Fruit fly (Drosophila melanogaster) whole organism, prepupa: ENCODE measurements around the gene CG7120.

Experiments
- CG10631 ChIP-seq: fragments of 200-800 bp; sonication (Bioruptor generic); optimal IDR thresholded peaks from 2 replicates; lab custom pipeline; 2016; ENCODE audit warnings: missing biosample characterization, missing genetic modification characterization
- CG10669 ChIP-seq: fragments of 200-800 bp; sonication (Bioruptor generic); optimal IDR thresholded peaks from 3 replicates; lab custom pipeline; 2018; ENCODE audit warnings: missing biosample characterization, mild to moderate bottlenecking, missing genetic modification characterization, moderate library complexity
- CG11762 ChIP-seq: fragments of 200-800 bp; sonication (Bioruptor generic); optimal IDR thresholded peaks from 3 replicates; lab custom pipeline; 2016; ENCODE audit warnings: missing biosample characterization, missing genetic modification characterization; ENCODE audit not compliant: insufficient read depth
- CG15336 ChIP-seq: fragments of 200-800 bp; sonication (Bioruptor generic); IDR thresholded peaks from 2 replicates; pipeline ENCODE4 v1.3.6; 2022; ENCODE audit warnings: missing biosample characterization, missing genetic modification characterization
- CG16779 ChIP-seq: fragments of 200-800 bp; sonication (Bioruptor generic); optimal IDR thresholded peaks from 3 replicates; lab custom pipeline; 2017; ENCODE audit warnings: missing biosample characterization, mild to moderate bottlenecking, missing genetic modification characterization
- CG3032 ChIP-seq: fragments of 200-800 bp; optimal IDR thresholded peaks from 2 replicates; lab custom pipeline; 2019; ENCODE audit warnings: missing biosample characterization, mild to moderate bottlenecking, missing genetic modification characterization, moderate library complexity
- CG31627 ChIP-seq: fragments of 200-800 bp; sonication (Bioruptor generic); optimal IDR thresholded peaks from 3 replicates; lab custom pipeline; 2016; ENCODE audit warnings: missing biosample characterization, missing genetic modification characterization
- CG32006 ChIP-seq: fragments of 200-800 bp; sonication (Bioruptor generic); optimal IDR thresholded peaks from 3 replicates; lab custom pipeline; 2017; ENCODE audit warnings: missing biosample characterization, mild to moderate bottlenecking, missing genetic modification characterization
- CG34406 ChIP-seq: fragments of 200-800 bp; sonication (Bioruptor generic); optimal IDR thresholded peaks from 3 replicates; lab custom pipeline; 2016; ENCODE audit warnings: missing biosample characterization, missing genetic modification characterization
- CG4318 ChIP-seq: fragments of 200-800 bp; sonication (Bioruptor generic); optimal IDR thresholded peaks from 3 replicates; lab custom pipeline; 2017; ENCODE audit warnings: missing biosample characterization, mild to moderate bottlenecking, missing genetic modification characterization
- CG6163 ChIP-seq: fragments of 200-800 bp; sonication (Bioruptor generic); IDR thresholded peaks from 3 replicates; pipeline ENCODE4 v1.3.6; 2022; ENCODE audit warnings: missing biosample characterization, missing genetic modification characterization
- CG6276 ChIP-seq: fragments of 200-800 bp; sonication (Bioruptor generic); optimal IDR thresholded peaks from 2 replicates; lab custom pipeline; 2017; ENCODE audit warnings: missing biosample characterization, mild to moderate bottlenecking, missing genetic modification characterization
- CG6808 ChIP-seq: fragments of 200-800 bp; sonication (Bioruptor generic); optimal IDR thresholded peaks from 3 replicates; lab custom pipeline; 2017; ENCODE audit warnings: missing biosample characterization, missing genetic modification characterization, mild to moderate bottlenecking, moderate library complexity, missing genetic modification reagents
- CG6854 ChIP-seq: fragments of 200-800 bp; sonication (Bioruptor generic); optimal IDR thresholded peaks from 2 replicates; lab custom pipeline; 2017; ENCODE audit warnings: missing biosample characterization, mild to moderate bottlenecking, missing genetic modification characterization
- CG8119 ChIP-seq: fragments of 200-800 bp; sonication (Bioruptor generic); IDR thresholded peaks from 3 replicates; pipeline ENCODE4 v1.3.6; 2022; ENCODE audit warnings: missing biosample characterization, missing genetic modification characterization
- CG8319 ChIP-seq: fragments of 200-800 bp; sonication (Bioruptor generic); optimal IDR thresholded peaks from 3 replicates; lab custom pipeline; 2016; ENCODE audit warnings: missing biosample characterization, missing genetic modification characterization
- CG8632 ChIP-seq: fragments of 200-800 bp; sonication (Bioruptor generic); optimal IDR thresholded peaks from 3 replicates; lab custom pipeline; 2016; ENCODE audit warnings: missing biosample characterization, missing genetic modification characterization
- CG9139 ChIP-seq: fragments of 200-800 bp; sonication (Bioruptor generic); optimal IDR thresholded peaks from 3 replicates; lab custom pipeline; 2017; ENCODE audit warnings: missing biosample characterization, mild to moderate bottlenecking, missing genetic modification characterization
- Eip75B ChIP-seq: fragments of 200-800 bp; sonication (Bioruptor generic); optimal IDR thresholded peaks from 3 replicates; lab custom pipeline; 2016; ENCODE audit warnings: missing biosample characterization, missing genetic modification characterization
- Eip78C ChIP-seq: fragments of 200-800 bp; sonication (Bioruptor generic); peaks from one replicate; lab custom pipeline; 2016; ENCODE audit warnings: missing biosample characterization, missing genetic modification characterization
- Eip93F ChIP-seq: fragments of 200-800 bp; sonication (Bioruptor generic); optimal IDR thresholded peaks from 2 replicates; lab custom pipeline; 2016; ENCODE audit warnings: missing biosample characterization, mild to moderate bottlenecking, missing genetic modification characterization
- Ets21C ChIP-seq: fragments of 200-800 bp; sonication (Bioruptor generic); optimal IDR thresholded peaks from 3 replicates; lab custom pipeline; 2016; ENCODE audit warnings: missing biosample characterization, missing genetic modification characterization
- Ets96B ChIP-seq: fragments of 200-800 bp; optimal IDR thresholded peaks from 2 replicates; lab custom pipeline; 2019; ENCODE audit warnings: missing biosample characterization, mild to moderate bottlenecking, missing genetic modification characterization, moderate library complexity
- Gug ChIP-seq: fragments of 200-800 bp; sonication (Bioruptor generic); IDR thresholded peaks from 2 replicates; pipeline ENCODE4 v1.3.6; 2022; ENCODE audit warnings: missing biosample characterization, missing genetic modification characterization
- Hr38 ChIP-seq: sonication (Bioruptor generic); optimal IDR thresholded peaks from 2 replicates; lab custom pipeline; 2016; ENCODE audit warnings: missing biosample characterization, missing genetic modification characterization
- Hr4 ChIP-seq: fragments of 200-800 bp; sonication (Bioruptor generic); optimal IDR thresholded peaks from 3 replicates; lab custom pipeline; 2016; ENCODE audit warnings: missing biosample characterization, missing genetic modification characterization
- Lpt ChIP-seq: fragments of 200-800 bp; sonication (Bioruptor generic); optimal IDR thresholded peaks from 3 replicates; lab custom pipeline; 2016; ENCODE audit warnings: missing biosample characterization, missing genetic modification characterization
- Met ChIP-seq: fragments of 200-800 bp; sonication (Bioruptor generic); optimal IDR thresholded peaks from 3 replicates; lab custom pipeline; 2016; ENCODE audit warnings: missing biosample characterization, missing genetic modification characterization
- OdsH ChIP-seq: fragments of 200-800 bp; sonication (Bioruptor generic); optimal IDR thresholded peaks from 3 replicates; lab custom pipeline; 2016; ENCODE audit warnings: missing biosample characterization, missing genetic modification characterization
- Smox ChIP-seq: fragments of 200-800 bp; sonication (Bioruptor generic); optimal IDR thresholded peaks from 3 replicates; lab custom pipeline; 2016; ENCODE audit warnings: missing biosample characterization, missing genetic modification characterization
- Sox102F ChIP-seq: fragments of 200-800 bp; sonication (Bioruptor generic); optimal IDR thresholded peaks from 2 replicates; lab custom pipeline; 2016; ENCODE audit warnings: missing biosample characterization, mild to moderate bottlenecking, missing genetic modification characterization
- Sox14 ChIP-seq: fragments of 200-800 bp; sonication (Bioruptor generic); optimal IDR thresholded peaks from 3 replicates; lab custom pipeline; 2016; ENCODE audit warnings: missing biosample characterization, missing genetic modification characterization
- Sox15 ChIP-seq: fragments of 200-800 bp; sonication (Bioruptor generic); optimal IDR thresholded peaks from 3 replicates; lab custom pipeline; 2016; ENCODE audit warnings: missing biosample characterization, missing genetic modification characterization
- achi ChIP-seq: fragments of 200-800 bp; sonication (Bioruptor generic); optimal IDR thresholded peaks from 3 replicates; lab custom pipeline; 2016; ENCODE audit warnings: missing biosample characterization, missing genetic modification characterization
- acj6 ChIP-seq: fragments of 200-800 bp; sonication (Bioruptor generic); optimal IDR thresholded peaks from 3 replicates; lab custom pipeline; 2016; ENCODE audit warnings: missing biosample characterization, missing genetic modification characterization
- cyc ChIP-seq: fragments of 200-800 bp; sonication (Bioruptor generic); optimal IDR thresholded peaks from 3 replicates; lab custom pipeline; 2016; ENCODE audit warnings: missing biosample characterization, missing genetic modification characterization
- dac ChIP-seq: fragments of 200-800 bp; sonication (Bioruptor generic); optimal IDR thresholded peaks from 2 replicates; lab custom pipeline; 2017; ENCODE audit warnings: missing biosample characterization, mild to moderate bottlenecking, missing genetic modification characterization
- dsx ChIP-seq: fragments of 200-800 bp; optimal IDR thresholded peaks from 3 replicates; lab custom pipeline; 2019; ENCODE audit warnings: missing biosample characterization, mild to moderate bottlenecking, missing genetic modification characterization, moderate library complexity; ENCODE audit not compliant: poor library complexity, severe bottlenecking
- esn ChIP-seq: fragments of 200-800 bp; sonication (Bioruptor generic); optimal IDR thresholded peaks from 2 replicates; lab custom pipeline; 2016; ENCODE audit warnings: missing biosample characterization, mild to moderate bottlenecking, missing genetic modification characterization, moderate library complexity
- fd59A ChIP-seq: fragments of 200-800 bp; sonication (Bioruptor generic); optimal IDR thresholded peaks from 2 replicates; lab custom pipeline; 2017; ENCODE audit warnings: missing biosample characterization, mild to moderate bottlenecking, missing genetic modification characterization, missing genetic modification reagents
- fd85E ChIP-seq: fragments of 200-800 bp; sonication (Bioruptor generic); optimal IDR thresholded peaks from 3 replicates; lab custom pipeline; 2016; ENCODE audit warnings: missing biosample characterization, missing genetic modification characterization
- fkh ChIP-seq: fragments of 200-800 bp; sonication (Bioruptor generic); optimal IDR thresholded peaks from 3 replicates; lab custom pipeline; 2017; ENCODE audit warnings: missing biosample characterization, mild to moderate bottlenecking, missing genetic modification characterization, moderate library complexity
- lz ChIP-seq: fragments of 200-800 bp; sonication (Bioruptor generic); optimal IDR thresholded peaks from 3 replicates; lab custom pipeline; 2016; ENCODE audit warnings: missing biosample characterization, missing genetic modification characterization
- net ChIP-seq: fragments of 200-800 bp; sonication (Bioruptor generic); optimal IDR thresholded peaks from 3 replicates; lab custom pipeline; 2016; ENCODE audit warnings: missing biosample characterization, missing genetic modification characterization
- pdm3 ChIP-seq: fragments of 200-800 bp; sonication (Bioruptor generic); optimal IDR thresholded peaks from 3 replicates; lab custom pipeline; 2016; ENCODE audit warnings: missing biosample characterization, missing genetic modification characterization
- salr ChIP-seq, 2 experiments: fragments of 200-800 bp; sonication (Bioruptor generic); optimal IDR thresholded peaks; 3 replicates each; lab custom pipeline; 2016 to 2018; ENCODE audit warnings: missing biosample characterization in 2 of 2, missing genetic modification characterization in 2 of 2, mild to moderate bottlenecking in 1 of 2
- spab ChIP-seq: fragments of 200-800 bp; sonication (Bioruptor generic); optimal IDR thresholded peaks from 2 replicates; lab custom pipeline; 2017; ENCODE audit warnings: missing biosample characterization, mild to moderate bottlenecking, missing genetic modification characterization, missing genetic modification reagents
- ss ChIP-seq, 2 experiments: fragments of 200-800 bp; sonication (Bioruptor generic); optimal IDR thresholded peaks; 2 replicates in 1 of 2; 3 replicates in 1 of 2; lab custom pipeline; 2017 to 2018; ENCODE audit warnings: mild to moderate bottlenecking in 2 of 2, missing biosample characterization in 2 of 2, missing genetic modification characterization in 2 of 2, moderate library complexity in 1 of 2
- svp ChIP-seq: fragments of 200-800 bp; sonication (Bioruptor generic); peaks from one replicate; lab custom pipeline; 2016; ENCODE audit warnings: missing biosample characterization, missing genetic modification characterization
- vri ChIP-seq: fragments of 200-800 bp; sonication (Bioruptor generic); optimal IDR thresholded peaks from 3 replicates; lab custom pipeline; 2016; ENCODE audit warnings: missing biosample characterization, mild to moderate bottlenecking, missing genetic modification characterization

CG7120 gene

DNA sequence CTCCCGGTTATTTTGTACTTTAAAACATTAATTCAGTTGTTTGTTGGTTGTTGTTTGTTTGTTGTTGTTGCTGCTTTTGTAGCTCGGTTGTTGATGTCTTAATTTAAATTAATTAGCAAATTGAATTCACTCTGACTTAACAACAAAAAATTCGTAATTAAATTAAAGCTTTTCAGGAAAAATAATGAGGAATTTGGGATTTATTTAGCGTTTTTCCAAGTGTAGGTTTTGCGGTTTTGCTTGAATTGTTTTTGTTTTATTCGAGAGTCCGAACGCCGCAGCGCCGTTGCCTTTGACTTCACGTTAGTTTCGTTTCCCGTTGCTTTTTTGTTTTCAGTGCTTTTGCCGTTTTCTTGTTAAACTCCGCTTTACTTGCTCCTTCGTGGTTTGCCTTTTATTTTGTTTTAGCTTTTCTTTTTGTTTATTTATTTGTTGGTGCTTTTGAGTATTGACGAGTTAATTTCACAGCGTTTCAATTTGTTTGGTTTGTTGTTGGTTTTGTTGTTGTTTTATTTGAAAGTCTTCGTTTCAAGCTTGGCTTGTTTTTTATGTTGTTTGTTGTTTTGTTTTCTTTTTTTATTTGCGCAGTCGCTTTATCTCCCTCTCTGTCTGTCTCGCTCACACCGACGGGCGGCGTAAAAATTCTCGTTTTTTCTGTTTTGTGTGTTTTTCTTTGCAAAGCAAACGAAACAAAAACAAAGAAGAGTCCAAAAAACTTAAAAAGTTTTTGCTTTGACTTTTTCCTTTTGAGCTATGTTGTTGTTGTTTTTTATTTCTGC lies 45.2 kb downstream of the CG7120 start:
- TF ChIP-seq Gug (GFP tag; lab: Robert Waterston, UW), result no peak
- peak; percentile 94 for TF ChIP-seq dac (GFP tag; lab: Kevin White, UChicago)
- TF ChIP-seq CG3032 (tag; lab: Kevin White, UChicago), result peak; percentile 93
- TF ChIP-seq Eip78C (GFP tag; lab: Kevin White, UChicago), result peak; percentile 83
- peak; percentile 93 for TF ChIP-seq Ets96B
- peak; percentile 92 for TF ChIP-seq net (GFP tag; lab: Kevin White, UChicago)
- TF ChIP-seq acj6 (GFP tag; lab: Kevin White, UChicago), result peak; percentile 13
- no peak for TF ChIP-seq CG31627 (GFP tag; lab: Kevin White, UChicago)
- TF ChIP-seq fd59A (GFP tag; lab: Kevin White, UChicago), result peak; percentile 81
- peak; percentile 53 for TF ChIP-seq CG8632 (GFP tag; lab: Kevin White, UChicago)
- TF ChIP-seq CG6163 (GFP tag; lab: Robert Waterston, UW), result peak; percentile 97
- TF ChIP-seq salr (GFP tag; optimal IDR thresholded peaks at IDR 0.05; lab: Kevin White, UChicago), result peak; percentile 86 to 89
- peak; percentile 98 for TF ChIP-seq CG9139 (GFP tag; lab: Kevin White, UChicago)
- peak; percentile 24 for TF ChIP-seq CG11762
- TF ChIP-seq fd85E (GFP tag; lab: Kevin White, UChicago), result no peak
- TF ChIP-seq CG6276 (GFP tag; lab: Kevin White, UChicago), result peak; percentile 99
- TF ChIP-seq Sox15, result no peak
- peak; percentile 17 for TF ChIP-seq esn (GFP tag; lab: Kevin White, UChicago)
- TF ChIP-seq Smox (GFP tag; lab: Kevin White, UChicago), result no peak
- TF ChIP-seq fkh (GFP tag; lab: Kevin White, UChicago), result peak; percentile 71
- peak; percentile 57 for TF ChIP-seq Sox14
- TF ChIP-seq CG15336 (GFP tag; lab: Robert Waterston, UW), result peak; percentile 91
- peak; percentile 10 for TF ChIP-seq Eip75B (GFP tag; lab: Kevin White, UChicago)
- TF ChIP-seq OdsH, result peak; percentile 51
- no peak for TF ChIP-seq svp (GFP tag; lab: Kevin White, UChicago)
- peak; percentile 56 for TF ChIP-seq Sox102F (GFP tag; lab: Kevin White, UChicago)
- no peak for TF ChIP-seq Ets21C (GFP tag; lab: Kevin White, UChicago)
- TF ChIP-seq ss (GFP tag; optimal IDR thresholded peaks at IDR 0.05; lab: Kevin White, UChicago), result peak; percentile 99
- peak; percentile 94 for TF ChIP-seq CG6854 (GFP tag; lab: Kevin White, UChicago)
- TF ChIP-seq CG8119 (GFP tag; lab: Robert Waterston, UW), result peak; percentile 96
- no peak for TF ChIP-seq vri (GFP tag; lab: Kevin White, UChicago)
- peak; percentile 16 for TF ChIP-seq Hr38 (GFP tag; lab: Kevin White, UChicago)
- TF ChIP-seq dsx (GFP tag; lab: Kevin White, UChicago), result peak; percentile 95
- peak; percentile 83 for TF ChIP-seq CG32006 (GFP tag; lab: Kevin White, UChicago)
- TF ChIP-seq pdm3 (GFP tag; lab: Kevin White, UChicago), result peak; percentile 69
- peak; percentile 87 for TF ChIP-seq Lpt (GFP tag; lab: Kevin White, UChicago)
- peak; percentile 55 for TF ChIP-seq Hr4 (GFP tag; lab: Kevin White, UChicago)
- peak; percentile 51 for TF ChIP-seq achi
- peak; percentile 92 for TF ChIP-seq CG10669 (GFP tag; lab: Kevin White, UChicago)
- TF ChIP-seq cyc (GFP tag; lab: Kevin White, UChicago), result no peak
- peak; percentile 29 for TF ChIP-seq CG8319 (GFP tag; lab: Kevin White, UChicago)
- TF ChIP-seq Eip93F (GFP tag; lab: Kevin White, UChicago), result peak; percentile 7
- peak; percentile 98 for TF ChIP-seq CG6808 (GFP tag; lab: Kevin White, UChicago)
- TF ChIP-seq CG34406, result peak; percentile 79
- TF ChIP-seq CG4318, result no peak
- peak; percentile 21 for TF ChIP-seq Met (GFP tag; lab: Kevin White, UChicago)
- peak; percentile 98 for TF ChIP-seq CG16779
- TF ChIP-seq spab (GFP tag; lab: Kevin White, UChicago), result peak; percentile 96
- TF ChIP-seq CG10631 (GFP tag; lab: Kevin White, UChicago), result peak; percentile 34
- TF ChIP-seq lz (GFP tag; lab: Kevin White, UChicago), result no peak
